Worm (Caenorhabditis elegans) whole organism, mixed stage, embryonic: ENCODE results near the gene ciao-2B.

Experiments used
- ceh-39 ChIP-seq: fragments of 150-350 bp; optimal IDR thresholded peaks from 2 replicates; lab custom pipeline; 2014; ENCODE audit warnings: missing biosample characterization, missing genetic modification characterization
- ces-1 ChIP-seq: fragments of 150-350 bp; optimal IDR thresholded peaks from 2 replicates; lab custom pipeline; 2014; ENCODE audit warnings: missing biosample characterization, missing genetic modification reagents, missing genetic modification characterization
- elt-1 ChIP-seq: sonication (generic microtip); optimal IDR thresholded peaks from 2 replicates; lab custom pipeline; 2017; ENCODE audit warnings: missing genetic modification characterization, mild to moderate bottlenecking, missing compliant biosample characterization, antibody characterized with exemption, moderate library complexity, borderline replicate concordance; ENCODE audit not compliant: insufficient read depth
- elt-3 ChIP-seq: fragments of 150-350 bp; optimal IDR thresholded peaks from 2 replicates; lab custom pipeline; 2014; ENCODE audit warnings: missing biosample characterization, missing genetic modification characterization
- flh-1 ChIP-seq: fragments of 200-800 bp; sonication (Bioruptor generic); optimal IDR thresholded peaks from 2 replicates; lab custom pipeline; 2018; ENCODE audit warnings: mild to moderate bottlenecking, missing genetic modification characterization, moderate library complexity, missing compliant biosample characterization
- lin-13 ChIP-seq: fragments of 150-350 bp; optimal IDR thresholded peaks from 2 replicates; lab custom pipeline; 2014; ENCODE audit warnings: missing biosample characterization, missing genetic modification characterization
- lsy-2 ChIP-seq: fragments of 150-350 bp; optimal IDR thresholded peaks from 2 replicates; lab custom pipeline; 2014; ENCODE audit warnings: missing biosample characterization, missing genetic modification characterization
- nhr-12 ChIP-seq: fragments of 150-350 bp; optimal IDR thresholded peaks from 2 replicates; lab custom pipeline; 2014; ENCODE audit warnings: missing biosample characterization, missing genetic modification characterization
- snpc-4 ChIP-seq: fragments of 150-350 bp; optimal IDR thresholded peaks from 2 replicates; lab custom pipeline; 2014; ENCODE audit warnings: missing biosample characterization, missing genetic modification characterization
- unc-39 ChIP-seq: fragments of 150-350 bp; optimal IDR thresholded peaks from 2 replicates; lab custom pipeline; 2014; ENCODE audit warnings: missing biosample characterization, missing genetic modification characterization
- unc-62 ChIP-seq: fragments of 150-350 bp; optimal IDR thresholded peaks from 2 replicates; lab custom pipeline; 2014; ENCODE audit warnings: missing biosample characterization, missing genetic modification reagents, missing genetic modification characterization
- ztf-11 ChIP-seq: fragments of 150-350 bp; optimal IDR thresholded peaks from 2 replicates; lab custom pipeline; 2014; ENCODE audit warnings: missing biosample characterization, missing genetic modification characterization

ce11 chrIII:13439415-13439814 lies at the start of gene ciao-2B:
- TF ChIP-seq snpc-4 (tag; lab: Kevin White, UChicago) = no peak
- TF ChIP-seq elt-1 = no peak
- TF ChIP-seq unc-39 (tag; lab: Kevin White, UChicago) = no peak
- no peak for TF ChIP-seq lin-13
- no peak for TF ChIP-seq lsy-2 (tag; lab: Kevin White, UChicago)
- no peak for TF ChIP-seq ces-1 (GFP tag; lab: Kevin White, UChicago)
- no peak for TF ChIP-seq unc-62
- TF ChIP-seq flh-1 (GFP tag; lab: Kevin White, UChicago) = no peak
- no peak for TF ChIP-seq ztf-11 (tag; lab: Kevin White, UChicago)
- no peak for TF ChIP-seq elt-3 (tag; lab: Kevin White, UChicago)
- TF ChIP-seq nhr-12 = no peak
- TF ChIP-seq ceh-39 = no peak
